Fruit fly (Drosophila melanogaster): ENCODE results near the gene ATPsynGL.

ATPsynGL gene

DNA sequence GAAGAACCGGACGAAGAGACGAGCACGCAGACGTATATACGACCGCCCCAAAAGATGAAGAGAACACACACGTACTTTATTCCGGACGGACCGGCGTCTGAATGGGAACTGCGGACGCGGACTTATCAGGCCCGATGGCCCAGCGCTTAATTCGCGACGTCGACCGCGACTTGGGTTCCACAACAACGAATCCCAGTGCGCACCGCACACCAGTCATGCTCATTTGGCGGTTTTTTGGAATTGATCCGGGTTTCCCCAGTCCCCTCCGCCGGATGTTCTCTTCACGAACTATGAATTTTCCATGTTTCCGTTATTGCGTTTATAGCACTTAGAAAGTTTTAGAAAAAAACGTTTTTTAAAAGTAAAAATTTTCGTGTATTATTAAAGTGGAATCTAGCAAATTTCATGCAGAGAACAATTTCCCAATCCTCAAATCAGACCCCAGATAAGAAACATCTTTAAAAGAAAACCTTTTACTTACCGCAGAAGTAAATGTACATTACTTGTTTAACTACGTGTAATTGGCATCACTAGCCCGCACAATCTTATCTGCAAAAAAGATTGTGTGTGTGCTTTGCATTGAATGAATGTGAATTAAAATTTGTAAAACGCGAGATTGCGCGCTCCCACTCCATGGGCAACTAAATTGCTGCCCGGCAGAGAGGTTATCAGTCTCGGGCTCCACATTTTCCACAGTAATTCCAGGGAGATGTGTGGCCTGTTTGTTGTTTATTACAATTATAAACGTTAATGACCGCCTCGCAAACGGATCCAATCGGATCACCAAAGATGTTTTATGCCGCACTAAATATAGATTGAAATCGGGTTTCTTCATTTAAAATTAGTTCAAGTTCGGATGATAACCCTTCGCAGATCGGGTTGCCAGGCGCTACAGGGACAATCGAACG is 43.6 kb downstream of the ATPsynGL start, which contains the start of gene CG7149 (continued):
- TF ChIP-seq CG10431 (GFP tag; optimal IDR thresholded peaks at IDR 0.05) (no peak), Max (GFP tag; optimal IDR thresholded peaks at IDR 0.05) (no peak), CG2678 (tag; optimal IDR thresholded peaks at IDR 0.05) (peak; percentile 20), CoRest (tag; optimal IDR thresholded peaks at IDR 0.05) (peak; percentile 35), gce (GFP tag; IDR thresholded peaks at IDR 0.05) (0 out of 3 replicates have a peak, but pooled peaks have one; percentile 26), az2 (GFP tag; optimal IDR thresholded peaks at IDR 0.05) (no peak), ftz-f1 (GFP tag; optimal IDR thresholded peaks at IDR 0.05) (peak; percentile 15), CG16863 (GFP tag; optimal IDR thresholded peaks at IDR 0.05) (no peak), CG14667 (GFP tag; IDR thresholded peaks at IDR 0.05) (no peak), CG1792 (GFP tag; optimal IDR thresholded peaks at IDR 0.05) (no peak), chm (GFP tag; IDR thresholded peaks at IDR 0.05) (no peak; the same call in 1 of the 2 replicates), Abd-B (GFP tag; optimal IDR thresholded peaks at IDR 0.05) (no peak), CG4424 (GFP tag; optimal IDR thresholded peaks at IDR 0.05) (peak; percentile 5), CG6765 (GFP tag; optimal IDR thresholded peaks at IDR 0.05) (no peak), Hmr (GFP tag; optimal IDR thresholded peaks at IDR 0.05) (peak; percentile 30), cato (GFP tag; optimal IDR thresholded peaks at IDR 0.05; ENCODE audit: borderline replicate concordance) (no peak), eve (GFP tag; optimal IDR thresholded peaks at IDR 0.05) (no peak), pan (optimal IDR thresholded peaks at IDR 0.05) (no peak), pan (GFP tag; optimal IDR thresholded peaks at IDR 0.05 in 1 of 2, IDR thresholded peaks at IDR 0.05 in 1 of 2) (no peak), CG6272 (GFP tag; IDR thresholded peaks at IDR 0.05) (no peak), CG15011 (GFP tag; optimal IDR thresholded peaks at IDR 0.05) (no peak), slbo (GFP tag; IDR thresholded peaks at IDR 0.05) (peak; percentile 41; the same call in 1 of the 2 replicates), CG2889 (GFP tag; IDR thresholded peaks at IDR 0.05) (no peak), Atf3 (GFP tag; optimal IDR thresholded peaks at IDR 0.05) (no peak), CG7839 (tag; optimal IDR thresholded peaks at IDR 0.05) (peak; percentile 8), sisA (GFP tag; IDR thresholded peaks at IDR 0.05) (no peak), CG34422 (GFP tag; IDR thresholded peaks at IDR 0.05) (peak; percentile 56; the same call in 2 of the 3 replicates), sens (GFP tag) (peak; percentile 50), fd102C (GFP tag; optimal IDR thresholded peaks at IDR 0.05) (no peak), ci (GFP tag; IDR thresholded peaks at IDR 0.05) (peak; percentile 66; the same call in 2 of the 3 replicates), chn (GFP tag; optimal IDR thresholded peaks at IDR 0.05) (no peak), CG17328 (GFP tag; IDR thresholded peaks at IDR 0.05) (no peak), exex (tag; optimal IDR thresholded peaks at IDR 0.05) (peak; percentile 91), CG7745 (tag; optimal IDR thresholded peaks at IDR 0.05) (no peak), HLH54F (GFP tag; optimal IDR thresholded peaks at IDR 0.05) (peak; percentile 5), sna (GFP tag; IDR thresholded peaks at IDR 0.05; ENCODE audit: partially characterized antibody) (no peak), CG3726 (GFP tag; IDR thresholded peaks at IDR 0.05) (no peak), CG12299 (tag; optimal IDR thresholded peaks at IDR 0.05) (no peak), Dip3 (GFP tag; optimal IDR thresholded peaks at IDR 0.05) (no peak), CG4707 (GFP tag; optimal IDR thresholded peaks at IDR 0.05) (no peak), dpn (GFP tag; optimal IDR thresholded peaks at IDR 0.05) (peak in 1 of 2 experiments; percentile 2), CG10274 (GFP tag; optimal IDR thresholded peaks at IDR 0.05) (no peak), zen2 (GFP tag; IDR thresholded peaks at IDR 0.05; ENCODE audit: partially characterized antibody) (no peak), cwo (GFP tag; optimal IDR thresholded peaks at IDR 0.05) (peak; percentile 57), twi (tag; optimal IDR thresholded peaks at IDR 0.05) (no peak), Hand (GFP tag; optimal IDR thresholded peaks at IDR 0.05) (peak; percentile 40), crol (GFP tag; IDR thresholded peaks at IDR 0.05) (no peak), CG14860 (GFP tag; IDR thresholded peaks at IDR 0.05; ENCODE audit: partially characterized antibody) (no peak), Hr39 (optimal IDR thresholded peaks at IDR 0.05) (no peak), Antp (GFP tag; optimal IDR thresholded peaks at IDR 0.05) (no peak)

Data from whole organism, embryonic.